Fruit fly (Drosophila melanogaster) whole organism, embryonic: ENCODE measurements around the gene Zpr1.

Experiments
- B-H1 ChIP-seq: fragments of 200-800 bp; sonication (Bioruptor generic); IDR thresholded peaks from 3 replicates; pipeline ENCODE4 v1.3.6; 2022; ENCODE audit warnings: missing biosample characterization, missing genetic modification characterization
- B-H2 ChIP-seq: fragments of 200-800 bp; sonication (Bioruptor generic); optimal IDR thresholded peaks from 2 replicates; lab custom pipeline; 2018; ENCODE audit warnings: missing biosample characterization, mild to moderate bottlenecking, missing genetic modification characterization
- C15 ChIP-seq: fragments of 200-800 bp; sonication (Bioruptor generic); IDR thresholded peaks from 3 replicates; pipeline ENCODE4 v1.3.6; 2022; ENCODE audit warnings: missing biosample characterization, missing genetic modification characterization
- CG10267 ChIP-seq: fragments of 200-800 bp; sonication (Bioruptor generic); optimal IDR thresholded peaks from 2 replicates; lab custom pipeline; 2018; ENCODE audit warnings: missing biosample characterization, mild to moderate bottlenecking, missing genetic modification characterization, moderate library complexity
- CG10654 ChIP-seq: fragments of 200-800 bp; sonication (Bioruptor generic); optimal IDR thresholded peaks from 2 replicates; lab custom pipeline; 2016; ENCODE audit warnings: missing biosample characterization, missing genetic modification characterization
- CG10979 ChIP-seq: fragments of 200-800 bp; sonication (Bioruptor generic); optimal IDR thresholded peaks from 2 replicates; lab custom pipeline; 2018; ENCODE audit warnings: missing biosample characterization, mild to moderate bottlenecking, missing genetic modification characterization, moderate library complexity
- CG11398 ChIP-seq: fragments of 200-800 bp; sonication (Bioruptor generic); optimal IDR thresholded peaks from 2 replicates; lab custom pipeline; 2016; ENCODE audit warnings: missing biosample characterization, missing genetic modification characterization
- CG13424 ChIP-seq: fragments of 200-800 bp; sonication (Bioruptor generic); optimal IDR thresholded peaks from 2 replicates; lab custom pipeline; 2019; ENCODE audit warnings: missing biosample characterization, mild to moderate bottlenecking, missing genetic modification characterization, moderate library complexity
- CG14014 ChIP-seq: fragments of 200-800 bp; sonication (Bioruptor generic); IDR thresholded peaks from 2 replicates; pipeline ENCODE4 v1.3.6; 2022; ENCODE audit warnings: missing biosample characterization, missing genetic modification characterization
- CG15514 ChIP-seq: fragments of 200-800 bp; sonication (Bioruptor generic); optimal IDR thresholded peaks from 3 replicates; lab custom pipeline; 2017; ENCODE audit warnings: missing biosample characterization, missing genetic modification characterization, mild to moderate bottlenecking, moderate library complexity, missing genetic modification reagents
- CG1603 ChIP-seq: fragments of 200-800 bp; sonication (Bioruptor generic); optimal IDR thresholded peaks from 2 replicates; lab custom pipeline; 2019; ENCODE audit warnings: missing biosample characterization, mild to moderate bottlenecking, missing genetic modification characterization, moderate library complexity
- CG16815 ChIP-seq: fragments of 200-800 bp; sonication (Bioruptor generic); optimal IDR thresholded peaks from 3 replicates; lab custom pipeline; 2017; ENCODE audit warnings: missing biosample characterization, mild to moderate bottlenecking, missing genetic modification characterization
- CG18619 ChIP-seq: fragments of 200-800 bp; sonication (Bioruptor generic); optimal IDR thresholded peaks from 3 replicates; lab custom pipeline; 2017; ENCODE audit warnings: missing biosample characterization, mild to moderate bottlenecking, missing genetic modification characterization
- CG2712 ChIP-seq: fragments of 200-800 bp; optimal IDR thresholded peaks from 3 replicates; lab custom pipeline; 2019; ENCODE audit warnings: missing biosample characterization, mild to moderate bottlenecking, missing genetic modification characterization, moderate library complexity
- CG3281 ChIP-seq: fragments of 200-800 bp; sonication (Bioruptor generic); optimal IDR thresholded peaks from 3 replicates; lab custom pipeline; 2017; ENCODE audit warnings: missing biosample characterization, mild to moderate bottlenecking, missing genetic modification characterization
- CG34224 ChIP-seq: fragments of 200-800 bp; sonication (Bioruptor generic); IDR thresholded peaks from 3 replicates; pipeline ENCODE4 v1.3.6; 2022; ENCODE audit warnings: missing biosample characterization, missing genetic modification characterization; ENCODE audit not compliant: partially characterized antibody
- CG3995 ChIP-seq: fragments of 200-800 bp; sonication (Bioruptor generic); optimal IDR thresholded peaks from 3 replicates; lab custom pipeline; 2016; ENCODE audit warnings: missing biosample characterization, missing genetic modification characterization
- CG6813 ChIP-seq: fragments of 200-800 bp; sonication (Bioruptor generic); optimal IDR thresholded peaks from 2 replicates; lab custom pipeline; 2017; ENCODE audit warnings: missing biosample characterization, missing genetic modification characterization, mild to moderate bottlenecking, moderate library complexity, missing genetic modification reagents
- CG8290 ChIP-seq, 3 experiments: fragments of 200-800 bp; sonication (Bioruptor generic); optimal IDR thresholded peaks; 2 replicates each; lab custom pipeline; 2016 to 2019; ENCODE audit warnings: missing biosample characterization in 3 of 3, missing genetic modification characterization in 3 of 3, mild to moderate bottlenecking in 2 of 3, moderate library complexity in 1 of 3
- CG9437 ChIP-seq: fragments of 200-800 bp; sonication (Bioruptor generic); optimal IDR thresholded peaks from 2 replicates; lab custom pipeline; 2018; ENCODE audit warnings: missing biosample characterization, mild to moderate bottlenecking, missing genetic modification characterization
- CG9932 ChIP-seq: fragments of 200-800 bp; sonication (Bioruptor generic); IDR thresholded peaks from 2 replicates; pipeline ENCODE4 v1.3.6; 2022; ENCODE audit warnings: missing biosample characterization, missing genetic modification characterization
- CrebB ChIP-seq: fragments of 200-800 bp; sonication (Bioruptor generic); optimal IDR thresholded peaks from 3 replicates; lab custom pipeline; 2018; ENCODE audit warnings: missing biosample characterization, mild to moderate bottlenecking, missing genetic modification characterization
- Dek ChIP-seq: fragments of 200-800 bp; sonication (Bioruptor generic); optimal IDR thresholded peaks from 3 replicates; lab custom pipeline; 2019; ENCODE audit warnings: missing biosample characterization, mild to moderate bottlenecking, missing genetic modification characterization, moderate library complexity
- Fer2 ChIP-seq: fragments of 200-800 bp; sonication (Bioruptor generic); optimal IDR thresholded peaks from 2 replicates; lab custom pipeline; 2018; ENCODE audit warnings: missing biosample characterization, mild to moderate bottlenecking, missing genetic modification characterization, moderate library complexity
- Hey ChIP-seq: fragments of 200-800 bp; sonication (Bioruptor generic); optimal IDR thresholded peaks from 3 replicates; lab custom pipeline; 2018; ENCODE audit warnings: missing biosample characterization, mild to moderate bottlenecking, missing genetic modification characterization
- Hmr ChIP-seq: fragments of 200-800 bp; sonication (Bioruptor generic); optimal IDR thresholded peaks from 3 replicates; lab custom pipeline; 2017; ENCODE audit warnings: mild to moderate bottlenecking, missing biosample characterization, missing genetic modification reagents, missing genetic modification characterization
- Hmx ChIP-seq: fragments of 200-800 bp; sonication (Bioruptor generic); optimal IDR thresholded peaks from 2 replicates; lab custom pipeline; 2016; ENCODE audit warnings: missing biosample characterization, missing genetic modification characterization
- Hr3 ChIP-seq: fragments of 200-800 bp; sonication (Bioruptor generic); optimal IDR thresholded peaks from 3 replicates; lab custom pipeline; 2016; ENCODE audit warnings: missing biosample characterization, missing genetic modification characterization
- Mrtf ChIP-seq: fragments of 200-800 bp; sonication (Bioruptor generic); IDR thresholded peaks from 3 replicates; pipeline ENCODE4 v1.3.6; 2022; ENCODE audit warnings: missing biosample characterization, missing genetic modification characterization
- Oli ChIP-seq: fragments of 200-800 bp; sonication (Bioruptor generic); optimal IDR thresholded peaks from 2 replicates; lab custom pipeline; 2018; ENCODE audit warnings: missing biosample characterization, mild to moderate bottlenecking, missing genetic modification characterization, moderate library complexity
- Opbp ChIP-seq: fragments of 200-800 bp; sonication (Bioruptor generic); IDR thresholded peaks from 3 replicates; pipeline ENCODE4 v1.3.6; 2022; ENCODE audit warnings: missing biosample characterization, missing genetic modification characterization; ENCODE audit not compliant: partially characterized antibody
- Poxn ChIP-seq: fragments of 200-800 bp; sonication (Bioruptor generic); IDR thresholded peaks from 2 replicates; pipeline ENCODE4 v1.3.6; 2022; ENCODE audit warnings: missing biosample characterization, missing genetic modification characterization
- Xrp1 ChIP-seq: fragments of 200-800 bp; sonication (Bioruptor generic); IDR thresholded peaks from 2 replicates; pipeline ENCODE4 v1.3.6; 2022; ENCODE audit warnings: missing biosample characterization, missing genetic modification characterization
- br ChIP-seq: fragments of >200 bp; optimal IDR thresholded peaks from 2 replicates; lab custom pipeline; 2017
- cas ChIP-seq: fragments of 200-800 bp; sonication (Bioruptor generic); IDR thresholded peaks from 2 replicates; pipeline ENCODE4 v1.3.6; 2022; ENCODE audit warnings: missing biosample characterization, missing genetic modification characterization
- crol ChIP-seq: fragments of 200-800 bp; sonication (Bioruptor generic); IDR thresholded peaks from 2 replicates; pipeline ENCODE4 v1.3.6; 2022; ENCODE audit warnings: missing biosample characterization, missing genetic modification characterization
- gcm ChIP-seq: fragments of 200-800 bp; sonication (Bioruptor generic); optimal IDR thresholded peaks from 2 replicates; lab custom pipeline; 2019; ENCODE audit warnings: missing biosample characterization, mild to moderate bottlenecking, missing genetic modification characterization, moderate library complexity
- gcm2 ChIP-seq: fragments of 200-800 bp; sonication (Bioruptor generic); optimal IDR thresholded peaks from 2 replicates; lab custom pipeline; 2016; ENCODE audit warnings: missing biosample characterization, missing genetic modification characterization
- ham ChIP-seq: fragments of 200-800 bp; sonication (Bioruptor generic); IDR thresholded peaks from 2 replicates; pipeline ENCODE4 v1.3.6; 2022; ENCODE audit warnings: missing biosample characterization, missing genetic modification characterization
- kah ChIP-seq: fragments of 200-800 bp; sonication (Bioruptor generic); optimal IDR thresholded peaks from 2 replicates; lab custom pipeline; 2018; ENCODE audit warnings: missing biosample characterization, mild to moderate bottlenecking, missing genetic modification characterization
- kay ChIP-seq: fragments of 200-800 bp; sonication (Bioruptor generic); optimal IDR thresholded peaks from 2 replicates; lab custom pipeline; 2016; ENCODE audit warnings: missing biosample characterization, missing genetic modification characterization
- klu ChIP-seq: fragments of 200-800 bp; sonication (Bioruptor generic); IDR thresholded peaks from 2 replicates; pipeline ENCODE4 v1.3.6; 2022; ENCODE audit warnings: missing biosample characterization, missing genetic modification characterization
- lola ChIP-seq, 3 experiments: fragments of >200 bp in 2 of 3; fragments of 200-800 bp in 1 of 3; sonication (Bioruptor generic) in 1 of 3; optimal IDR thresholded peaks; 2 replicates each; lab custom pipeline; 2017 to 2019; ENCODE audit warnings: missing biosample characterization in 3 of 3, missing genetic modification characterization in 3 of 3, mild to moderate bottlenecking in 1 of 3, moderate library complexity in 1 of 3
- nau ChIP-seq: fragments of 200-800 bp; sonication (Bioruptor generic); optimal IDR thresholded peaks from 3 replicates; lab custom pipeline; 2017; ENCODE audit warnings: missing biosample characterization, mild to moderate bottlenecking, missing genetic modification characterization, missing genetic modification reagents
- nerfin-1 ChIP-seq: fragments of 200-800 bp; sonication (Bioruptor generic); optimal IDR thresholded peaks from 3 replicates; lab custom pipeline; 2019; ENCODE audit warnings: missing biosample characterization, mild to moderate bottlenecking, missing genetic modification characterization, moderate library complexity
- pros ChIP-seq: fragments of 200-800 bp; sonication (Bioruptor generic); optimal IDR thresholded peaks from 3 replicates; lab custom pipeline; 2019; ENCODE audit warnings: missing biosample characterization, mild to moderate bottlenecking, missing genetic modification characterization, moderate library complexity
- seq ChIP-seq: fragments of 200-800 bp; sonication (Bioruptor generic); IDR thresholded peaks from 2 replicates; pipeline ENCODE4 v1.3.6; 2022; ENCODE audit warnings: missing biosample characterization, missing genetic modification characterization
- sqz ChIP-seq: fragments of 200-800 bp; sonication (Bioruptor generic); optimal IDR thresholded peaks from 3 replicates; lab custom pipeline; 2018; ENCODE audit warnings: missing biosample characterization, mild to moderate bottlenecking, missing genetic modification characterization
- ttk ChIP-seq: fragments of 200-800 bp; sonication (Bioruptor generic); IDR thresholded peaks from 2 replicates; pipeline ENCODE4 v2.1.2; 2022; ENCODE audit warnings: missing biosample characterization, missing genetic modification characterization
- unc-4 ChIP-seq: fragments of 200-800 bp; sonication (Bioruptor generic); IDR thresholded peaks from 2 replicates; pipeline ENCODE4 v1.3.6; 2022; ENCODE audit warnings: missing biosample characterization, missing genetic modification characterization; ENCODE audit not compliant: partially characterized antibody
- wor ChIP-seq: fragments of 200-800 bp; sonication (Bioruptor generic); IDR thresholded peaks from 2 replicates; pipeline ENCODE4 v1.3.6; 2022; ENCODE audit warnings: missing biosample characterization, missing genetic modification characterization

The Zpr1 gene

dm6 chrX:9139138-9139537 is 22.8 kb downstream of the Zpr1 start (continued):
- peak; percentile 43 for TF ChIP-seq nau (GFP tag; lab: Kevin White, UChicago)
- no peak for TF ChIP-seq klu
- no peak for TF ChIP-seq ttk (GFP tag; lab: Robert Waterston, UW)
- no peak for TF ChIP-seq Poxn (GFP tag; lab: Robert Waterston, UW)
- TF ChIP-seq Oli: no peak
- TF ChIP-seq crol (GFP tag; lab: Robert Waterston, UW): peak; percentile 96
- TF ChIP-seq sqz (GFP tag; lab: Kevin White, UChicago): no peak
- peak; percentile 27 for TF ChIP-seq pros
- TF ChIP-seq CG10267 (tag; lab: Kevin White, UChicago): no peak
- no peak for TF ChIP-seq CG3281 (GFP tag; lab: Kevin White, UChicago)
- no peak for TF ChIP-seq Opbp (GFP tag; lab: Robert Waterston, UW)
- no peak for TF ChIP-seq nerfin-1 (tag; lab: Kevin White, UChicago)
- no peak for TF ChIP-seq CG18619 (GFP tag; lab: Kevin White, UChicago)
- TF ChIP-seq B-H2: no peak
- peak; percentile 17 for TF ChIP-seq CG15514 (GFP tag; lab: Kevin White, UChicago)
- TF ChIP-seq Fer2 (tag; lab: Kevin White, UChicago): no peak
- TF ChIP-seq CG2712 (tag; lab: Kevin White, UChicago): no peak
- TF ChIP-seq Hey (tag; lab: Kevin White, UChicago): no peak
- TF ChIP-seq lola (GFP tag; optimal IDR thresholded peaks at IDR 0.05; lab: Kevin White, UChicago): no peak
- TF ChIP-seq cas (GFP tag; lab: Robert Waterston, UW): no peak
- TF ChIP-seq CG34224 (GFP tag; lab: Robert Waterston, UW): no peak
- TF ChIP-seq wor: no peak
- no peak for TF ChIP-seq CG16815 (GFP tag; lab: Kevin White, UChicago)
- TF ChIP-seq CG9437: no peak
- TF ChIP-seq ham: no peak
- no peak for TF ChIP-seq CrebB (tag; lab: Kevin White, UChicago)
- no peak for TF ChIP-seq br (lab: Kevin White, UChicago)
- TF ChIP-seq CG13424 (tag; lab: Kevin White, UChicago): no peak
- no peak for TF ChIP-seq Hmx (GFP tag; lab: Kevin White, UChicago)
- no peak for TF ChIP-seq C15 (GFP tag; lab: Robert Waterston, UW)
- TF ChIP-seq seq: no peak
- TF ChIP-seq gcm2 (GFP tag; lab: Kevin White, UChicago): no peak
- TF ChIP-seq B-H1 (GFP tag; lab: Robert Waterston, UW): no peak
- TF ChIP-seq Dek (tag; lab: Kevin White, UChicago): no peak
- TF ChIP-seq Hmr (GFP tag; lab: Kevin White, UChicago): no peak
- no peak for TF ChIP-seq CG10979
- TF ChIP-seq Mrtf (GFP tag; lab: Robert Waterston, UW): no peak
- TF ChIP-seq CG10654: no peak
- peak; percentile 23 for TF ChIP-seq kah
- no peak for TF ChIP-seq unc-4 (GFP tag; lab: Robert Waterston, UW)
- no peak for TF ChIP-seq Xrp1 (GFP tag; lab: Robert Waterston, UW)
- no peak for TF ChIP-seq CG3995
- no peak for TF ChIP-seq CG9932 (GFP tag; lab: Robert Waterston, UW)
- TF ChIP-seq CG14014 (GFP tag; lab: Robert Waterston, UW): no peak; the same call in 1 of the 2 replicates
- no peak for TF ChIP-seq CG6813
- no peak for TF ChIP-seq CG1603
- TF ChIP-seq CG8290 (GFP tag; optimal IDR thresholded peaks at IDR 0.05; lab: Kevin White, UChicago): no peak
- peak in 1 of 2 experiments; percentile 57 for TF ChIP-seq CG8290 (tag; optimal IDR thresholded peaks at IDR 0.05; lab: Kevin White, UChicago)
- TF ChIP-seq kay (GFP tag; lab: Kevin White, UChicago): no peak
- TF ChIP-seq gcm (GFP tag; lab: Kevin White, UChicago): peak; percentile 45
- no peak for TF ChIP-seq CG11398 (GFP tag; lab: Kevin White, UChicago)
- TF ChIP-seq Hr3 (GFP tag; lab: Kevin White, UChicago): no peak
